Fruit fly (Drosophila melanogaster): ENCODE data around the gene CG43349.

DNA sequence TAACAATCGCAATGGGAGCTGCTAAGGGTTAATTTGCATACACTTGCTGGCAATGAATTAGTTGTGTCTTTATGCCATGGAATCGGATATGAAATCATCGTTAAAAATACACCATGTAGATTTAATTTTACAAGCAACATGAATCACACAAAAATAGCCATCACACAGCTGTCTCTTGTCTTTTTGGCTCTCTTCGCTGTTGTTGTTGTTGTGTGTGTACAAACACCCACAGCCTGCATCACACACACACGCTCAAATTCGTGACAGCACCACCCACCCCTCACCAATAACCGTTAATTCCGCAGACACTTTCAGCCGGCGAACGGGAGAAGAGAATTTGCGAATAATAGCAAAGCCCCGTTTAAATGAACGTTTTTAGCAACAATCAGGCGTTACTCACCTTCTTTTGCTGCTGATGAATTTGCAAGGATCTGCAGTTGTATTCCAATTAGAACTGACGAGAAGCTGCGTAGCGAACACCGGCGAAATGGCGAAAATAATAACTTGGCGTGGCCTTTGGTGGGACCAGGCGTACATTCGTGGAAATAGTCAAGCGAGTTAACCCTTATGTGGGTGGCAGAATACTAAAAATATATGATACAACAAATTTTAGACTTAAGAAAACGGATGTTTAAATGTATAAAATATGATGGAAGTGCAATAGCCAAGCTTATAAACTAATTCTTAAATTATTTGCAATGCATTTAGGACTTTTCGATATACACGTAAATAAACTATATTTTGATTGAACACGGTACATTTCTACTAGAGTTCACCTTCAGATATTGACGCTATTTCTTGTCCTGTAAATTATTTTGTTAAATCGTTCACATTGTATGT lies 42.1 kb upstream of the CG43349 start, which contains the start of gene capt:
- no peak for TF ChIP-seq net (GFP tag; optimal IDR thresholded peaks at IDR 0.05)
- no peak for TF ChIP-seq CG16779 (tag; optimal IDR thresholded peaks at IDR 0.05)
- TF ChIP-seq pdm3 (GFP tag; optimal IDR thresholded peaks at IDR 0.05): no peak
- peak; percentile 8 for TF ChIP-seq Sox15 (GFP tag; optimal IDR thresholded peaks at IDR 0.05)
- TF ChIP-seq Smox (GFP tag; optimal IDR thresholded peaks at IDR 0.05): no peak
- peak; percentile 18 for TF ChIP-seq vri (GFP tag; optimal IDR thresholded peaks at IDR 0.05)
- peak; percentile 65 for TF ChIP-seq CG31627 (GFP tag; optimal IDR thresholded peaks at IDR 0.05)
- no peak for TF ChIP-seq Eip75B (GFP tag; optimal IDR thresholded peaks at IDR 0.05)
- no peak for TF ChIP-seq CG6276 (GFP tag; optimal IDR thresholded peaks at IDR 0.05)
- no peak for TF ChIP-seq Hr4 (GFP tag; optimal IDR thresholded peaks at IDR 0.05)
- TF ChIP-seq CG8632 (GFP tag; optimal IDR thresholded peaks at IDR 0.05): no peak
- TF ChIP-seq fd59A (GFP tag; optimal IDR thresholded peaks at IDR 0.05): no peak
- no peak for TF ChIP-seq fd85E (GFP tag; optimal IDR thresholded peaks at IDR 0.05)
